Fruit fly (Drosophila melanogaster) whole organism, wandering third instar larva: Measurements from ENCODE around the gene sgg.

Experiments
- CrebA ChIP-seq: fragments of 200-800 bp; sonication (Bioruptor generic); optimal IDR thresholded peaks from 2 replicates; lab custom pipeline; 2016; ENCODE audit warnings: missing biosample characterization, mild to moderate bottlenecking, missing genetic modification characterization, borderline replicate concordance
- Dif ChIP-seq: fragments of 200-275, 200-300 bp; sonication (Bioruptor generic); optimal IDR thresholded peaks from 2 replicates; lab custom pipeline; 2018; ENCODE audit warnings: missing biosample characterization, missing genetic modification characterization; ENCODE audit not compliant: partially characterized antibody
- GATAd ChIP-seq: sonication (Bioruptor generic); optimal IDR thresholded peaks from 2 replicates; lab custom pipeline; 2016; ENCODE audit warnings: missing biosample characterization, missing genetic modification characterization
- HLH106 ChIP-seq: fragments of 200-800 bp; optimal IDR thresholded peaks from 3 replicates; lab custom pipeline; 2019; ENCODE audit warnings: missing biosample characterization, mild to moderate bottlenecking, missing genetic modification characterization, moderate library complexity
- Hnf4 ChIP-seq: fragments of 200-800 bp; sonication (Bioruptor generic); optimal IDR thresholded peaks from 2 replicates; lab custom pipeline; 2016; ENCODE audit warnings: missing biosample characterization, mild to moderate bottlenecking, missing genetic modification characterization
- Hr78 ChIP-seq: fragments of >200 bp; optimal IDR thresholded peaks from 2 replicates; lab custom pipeline; 2017; ENCODE audit warnings: missing biosample characterization, missing genetic modification characterization
- Hr83 ChIP-seq: fragments of 200-300 bp; sonication (Bioruptor generic); optimal IDR thresholded peaks from 2 replicates; lab custom pipeline; 2016; ENCODE audit warnings: missing biosample characterization, mild to moderate bottlenecking, missing genetic modification characterization, moderate library complexity; ENCODE audit not compliant: poor library complexity, severe bottlenecking
- Jra ChIP-seq: sonication (Bioruptor generic); optimal IDR thresholded peaks from 2 replicates; lab custom pipeline; 2016; ENCODE audit warnings: missing biosample characterization, missing genetic modification characterization
- Mio ChIP-seq: sonication (Bioruptor generic); optimal IDR thresholded peaks from 2 replicates; lab custom pipeline; 2016; ENCODE audit warnings: missing biosample characterization, missing genetic modification characterization
- Myc ChIP-seq: fragments of >200 bp; optimal IDR thresholded peaks from 2 replicates; lab custom pipeline; 2017
- N ChIP-seq: fragments of >200 bp; optimal IDR thresholded peaks from 2 replicates; lab custom pipeline; 2018; ENCODE audit warnings: missing biosample characterization, missing external identifiers, missing genetic modification characterization
- OdsH ChIP-seq: fragments of 200-800 bp; sonication (Bioruptor generic); optimal IDR thresholded peaks from 2 replicates; lab custom pipeline; 2016; ENCODE audit warnings: missing biosample characterization, mild to moderate bottlenecking, missing genetic modification characterization
- Rel ChIP-seq, 2 experiments: fragments of 200-800 bp; sonication (Bioruptor generic) in 1 of 2; optimal IDR thresholded peaks; 2 replicates in 1 of 2; 3 replicates in 1 of 2; lab custom pipeline; 2016 to 2019; ENCODE audit warnings: mild to moderate bottlenecking in 2 of 2, missing biosample characterization in 2 of 2, missing genetic modification characterization in 2 of 2, moderate library complexity in 1 of 2
- Sp1 ChIP-seq: fragments of 200-800 bp; sonication (Bioruptor generic); optimal IDR thresholded peaks from 3 replicates; lab custom pipeline; 2019; ENCODE audit warnings: missing biosample characterization, mild to moderate bottlenecking, missing genetic modification characterization, moderate library complexity
- Vsx2 ChIP-seq: fragments of 200-300, 225-300 bp; sonication (Bioruptor generic); optimal IDR thresholded peaks from 2 replicates; lab custom pipeline; 2018; ENCODE audit warnings: missing biosample characterization, missing genetic modification characterization; ENCODE audit not compliant: partially characterized antibody
- dl ChIP-seq, 2 experiments: fragments of 175-275, 200-275 bp in 1 of 2; fragments of 200-275 bp in 1 of 2; sonication (Bioruptor generic); optimal IDR thresholded peaks; lab custom pipeline; 2018; ENCODE audit warnings: mild to moderate bottlenecking in 2 of 2, missing biosample characterization in 2 of 2, missing genetic modification characterization in 2 of 2, moderate library complexity in 2 of 2; ENCODE audit not compliant: partially characterized antibody in 2 of 2, insufficient read depth in 1 of 2
- dmrt93B ChIP-seq: fragments of 200-800 bp; sonication (Bioruptor generic); optimal IDR thresholded peaks from 2 replicates; lab custom pipeline; 2018; ENCODE audit warnings: missing biosample characterization, mild to moderate bottlenecking, missing genetic modification characterization
- ey ChIP-seq: fragments of 200-800 bp; sonication (Bioruptor generic); optimal IDR thresholded peaks from 2 replicates; lab custom pipeline; 2016; ENCODE audit warnings: missing biosample characterization, missing genetic modification characterization
- foxo ChIP-seq, 2 experiments: fragments of 200-800 bp; sonication (Bioruptor generic); optimal IDR thresholded peaks; 2 replicates in 1 of 2; 3 replicates in 1 of 2; lab custom pipeline; 2016 to 2017; ENCODE audit warnings: missing biosample characterization in 2 of 2, missing genetic modification characterization in 2 of 2
- fru ChIP-seq: fragments of 200-800 bp; sonication (Bioruptor generic); optimal IDR thresholded peaks from 3 replicates; lab custom pipeline; 2016; ENCODE audit warnings: missing biosample characterization, mild to moderate bottlenecking, missing genetic modification characterization
- h ChIP-seq: fragments of 200-800 bp; sonication (Bioruptor generic); optimal IDR thresholded peaks from 3 replicates; lab custom pipeline; 2016; ENCODE audit warnings: missing biosample characterization, mild to moderate bottlenecking, missing genetic modification characterization
- jim ChIP-seq: fragments of 175-275, 200-325 bp; sonication (Bioruptor generic); optimal IDR thresholded peaks from 2 replicates; lab custom pipeline; 2016; ENCODE audit warnings: missing biosample characterization, mild to moderate bottlenecking, missing genetic modification characterization
- lola ChIP-seq: fragments of >200 bp; optimal IDR thresholded peaks from 2 replicates; lab custom pipeline; 2017; ENCODE audit warnings: missing biosample characterization, missing genetic modification characterization
- pan ChIP-seq: fragments of >200 bp; optimal IDR thresholded peaks from 2 replicates; lab custom pipeline; 2017
- psq ChIP-seq: fragments of 200-800 bp; sonication (Bioruptor generic); optimal IDR thresholded peaks from 3 replicates; lab custom pipeline; 2017; ENCODE audit warnings: missing biosample characterization, mild to moderate bottlenecking, missing genetic modification characterization, moderate library complexity
- rgr ChIP-seq: fragments of 200-800 bp; sonication (Bioruptor generic); optimal IDR thresholded peaks from 3 replicates; lab custom pipeline; 2016; ENCODE audit warnings: missing biosample characterization, mild to moderate bottlenecking, missing genetic modification characterization
- sage ChIP-seq: fragments of 200-800 bp; sonication (Bioruptor generic); optimal IDR thresholded peaks from 2 replicates; lab custom pipeline; 2016; ENCODE audit warnings: missing biosample characterization, mild to moderate bottlenecking, missing genetic modification characterization
- sv ChIP-seq: fragments of 200-800 bp; sonication (Bioruptor generic); optimal IDR thresholded peaks from 3 replicates; lab custom pipeline; 2016; ENCODE audit warnings: missing biosample characterization, missing genetic modification characterization
- tai ChIP-seq: sonication (Bioruptor generic); optimal IDR thresholded peaks from 2 replicates; lab custom pipeline; 2016; ENCODE audit warnings: missing biosample characterization, missing genetic modification characterization
- usp ChIP-seq: fragments of >200 bp; optimal IDR thresholded peaks from 2 replicates; lab custom pipeline; 2017; ENCODE audit warnings: missing biosample characterization, missing genetic modification characterization

The sgg gene

DNA sequence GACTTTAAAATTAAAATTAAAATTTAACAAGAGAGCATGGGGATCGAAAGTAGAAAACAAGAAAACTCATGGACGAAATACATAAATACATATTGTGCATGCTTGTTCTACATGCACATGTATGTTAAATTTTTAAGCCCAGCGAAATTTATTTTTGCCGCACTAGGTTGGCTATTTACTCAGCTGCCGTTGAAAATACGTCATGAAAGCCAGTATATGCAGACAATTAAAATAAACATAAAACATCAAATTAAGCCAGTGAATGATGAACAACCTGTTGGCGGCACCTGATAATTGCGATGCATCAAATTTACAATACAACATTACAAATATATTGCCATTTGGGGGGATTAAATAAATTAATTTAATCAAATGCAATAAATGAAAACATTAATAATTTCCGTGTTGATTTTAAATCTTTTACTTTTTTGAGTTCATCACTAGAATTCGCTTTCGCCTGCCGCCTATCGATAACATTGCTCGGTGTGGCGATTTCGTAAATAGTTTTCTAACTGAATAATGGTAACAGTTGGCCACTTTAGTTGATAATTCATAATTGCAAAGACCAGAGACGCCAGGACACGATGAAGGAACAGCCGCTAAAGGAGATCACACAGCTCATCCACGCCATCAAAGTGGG, 70.5 kb downstream of the sgg start, which contains the start of gene eIF2Bbeta:
Gene eIF2Bbeta, plus strand, starts transcription at position 438 of the 640 bp plus-strand sequence.
- no peak for TF ChIP-seq Rel (GFP tag; optimal IDR thresholded peaks at IDR 0.05; lab: Kevin White, UChicago)
- TF ChIP-seq Rel (tag; optimal IDR thresholded peaks at IDR 0.05; lab: Kevin White, UChicago), result no peak
- peak; percentile 93 for TF ChIP-seq Myc (lab: Kevin White, UChicago)

DNA sequence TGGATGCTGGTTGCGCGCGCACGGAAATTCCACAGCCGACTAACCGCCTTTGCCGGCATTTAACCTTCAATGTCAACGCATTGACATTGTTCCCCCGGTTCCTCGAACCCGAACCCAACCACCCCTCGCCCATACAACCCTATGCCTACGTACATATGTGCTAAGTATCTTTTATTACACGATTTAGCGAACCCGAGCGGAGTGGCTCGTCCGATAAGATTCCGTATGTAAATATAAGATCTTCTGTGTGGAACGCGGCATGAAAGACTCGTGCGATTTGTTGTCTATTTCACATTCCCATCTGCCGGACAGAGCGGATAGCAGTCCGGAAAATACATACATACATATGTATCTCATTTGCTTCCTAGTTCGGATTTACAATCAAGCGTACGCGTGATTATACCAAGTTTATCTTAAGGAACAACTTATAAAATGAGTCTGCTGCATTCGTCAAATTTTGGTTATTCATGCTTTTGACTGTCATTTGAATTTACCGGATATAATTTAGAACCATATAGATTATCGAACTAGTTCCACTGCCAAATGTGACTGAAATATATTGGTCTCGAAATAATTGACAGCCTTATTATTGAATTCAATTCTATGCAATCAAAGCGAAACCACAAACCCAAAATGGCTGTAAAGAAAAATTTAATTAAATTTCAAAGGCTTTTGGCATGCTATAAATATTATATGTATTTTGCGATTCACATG, 73.8 kb downstream of the sgg start, which contains the start of gene CG2680:
Gene CG2680, minus strand, starts transcription at position 51 of the 714 bp plus-strand sequence.
- TF ChIP-seq h (no peak), Rel (GFP tag; optimal IDR thresholded peaks at IDR 0.05; lab: Kevin White, UChicago) (no peak), Rel (tag; optimal IDR thresholded peaks at IDR 0.05; lab: Kevin White, UChicago) (no peak), Hnf4 (GFP tag; lab: Kevin White, UChicago) (no peak), Vsx2 (no peak), Sp1 (no peak), lola (GFP tag; lab: Kevin White, UChicago) (no peak), usp (GFP tag; lab: Kevin White, UChicago) (no peak), fru (no peak)
- TF ChIP-seq, all 38 proteins: peak for 0

- TF ChIP-seq Vsx2, result no peak
- no peak for TF ChIP-seq CrebA (GFP tag; lab: Kevin White, UChicago)
- no peak for TF ChIP-seq sv (GFP tag; lab: Kevin White, UChicago)
- no peak for TF ChIP-seq Mio (GFP tag; lab: Kevin White, UChicago)
- peak; percentile 42 for TF ChIP-seq ey (GFP tag; lab: Kevin White, UChicago)
- peak; percentile 14 for TF ChIP-seq OdsH (GFP tag; lab: Kevin White, UChicago)
- TF ChIP-seq Dif, result no peak
- no peak for TF ChIP-seq Hr83 (GFP tag; lab: Kevin White, UChicago)
- peak in 1 of 2 experiments; percentile 43 for TF ChIP-seq foxo (GFP tag; optimal IDR thresholded peaks at IDR 0.05; lab: Kevin White, UChicago)
- TF ChIP-seq fru, result peak; percentile 18
- peak; percentile 26 for TF ChIP-seq rgr (GFP tag; lab: Kevin White, UChicago)
- no peak for TF ChIP-seq jim (GFP tag; lab: Kevin White, UChicago)
- no peak for TF ChIP-seq tai (GFP tag; lab: Kevin White, UChicago)
- TF ChIP-seq sage, result no peak
- TF ChIP-seq GATAd (GFP tag; lab: Kevin White, UChicago), result no peak
- no peak for TF ChIP-seq usp (GFP tag; lab: Kevin White, UChicago)
- no peak for TF ChIP-seq N (GFP tag; lab: Kevin White, UChicago)
- TF ChIP-seq lola (GFP tag; lab: Kevin White, UChicago), result no peak
- no peak for TF ChIP-seq dl (GFP tag; optimal IDR thresholded peaks at IDR 0.05; lab: Kevin White, UChicago; ENCODE audit: insufficient read depth in 1 of 2, partially characterized antibody in 2 of 2)
- peak; percentile 9 for TF ChIP-seq h
These were observed 74.5 kb downstream of the sgg start, which contains the start of gene CG2681 for dm6 chrX:2708156-2708734. TSS of gene CG2681 (plus strand) at chrX:2708684.

- TF ChIP-seq foxo (GFP tag; optimal IDR thresholded peaks at IDR 0.05; lab: Kevin White, UChicago), result peak in 1 of 2 experiments; percentile 10
- TF ChIP-seq Jra (GFP tag; lab: Kevin White, UChicago), result no peak
- TF ChIP-seq Hr78 (GFP tag; lab: Kevin White, UChicago), result no peak
- no peak for TF ChIP-seq OdsH (GFP tag; lab: Kevin White, UChicago)
- TF ChIP-seq pan, result no peak
- no peak for TF ChIP-seq psq (GFP tag; lab: Kevin White, UChicago)
- TF ChIP-seq jim (GFP tag; lab: Kevin White, UChicago), result no peak
- peak; percentile 24 for TF ChIP-seq Myc (lab: Kevin White, UChicago)
- TF ChIP-seq ey (GFP tag; lab: Kevin White, UChicago), result no peak
- no peak for TF ChIP-seq Dif
- no peak for TF ChIP-seq dmrt93B (GFP tag; lab: Kevin White, UChicago)
- no peak for TF ChIP-seq CrebA (GFP tag; lab: Kevin White, UChicago)
- TF ChIP-seq sage, result no peak
- TF ChIP-seq HLH106 (tag; lab: Kevin White, UChicago), result no peak
- peak; percentile 9 for TF ChIP-seq rgr (GFP tag; lab: Kevin White, UChicago)
- no peak for TF ChIP-seq N (GFP tag; lab: Kevin White, UChicago)
- no peak for TF ChIP-seq tai (GFP tag; lab: Kevin White, UChicago)
- TF ChIP-seq Hnf4 (GFP tag; lab: Kevin White, UChicago), result no peak
These were observed 80.0 kb downstream of the sgg start, which contains the start of the genes CG2685 and CG2694 for dm6 chrX:2713776-2714175. TSS of gene CG2685 (minus strand) at chrX:2713960. TSS of gene CG2694 (plus strand) at chrX:2714079.
